Worm (Caenorhabditis elegans): ENCODE measurements around the gene K02D10.4.
A peak's percentile ranks its signal among the peaks of the same experiment; 100 is the strongest.

K02D10.4 gene

DNA sequence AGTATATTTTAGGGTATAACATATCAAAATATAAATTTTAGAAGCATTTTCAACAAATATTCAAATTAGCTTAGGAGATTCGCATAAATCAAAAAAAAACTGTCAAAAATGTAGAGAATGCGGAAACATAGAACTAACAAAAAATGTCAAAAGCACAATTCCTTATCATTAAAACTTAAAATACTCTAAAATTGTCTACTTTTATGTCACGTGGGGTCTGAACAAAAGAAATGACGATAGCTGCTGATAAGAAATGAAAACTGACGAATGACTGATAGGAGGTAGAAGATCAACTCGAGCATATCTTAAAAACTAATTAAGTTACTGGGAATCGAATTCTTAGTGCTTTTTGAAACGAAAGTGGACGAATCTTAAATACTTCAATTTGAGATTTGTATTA lies 46.1 kb downstream of the K02D10.4 start (continued):
- TF ChIP-seq egl-43 (GFP tag; IDR thresholded peaks at IDR 0.05) (no peak), daf-16 (GFP tag; optimal IDR thresholded peaks at IDR 0.05) (peak in 1 of 2 experiments; percentile 28), daf-16 (tag; optimal IDR thresholded peaks at IDR 0.05) (peak; percentile 52), lin-38 (GFP tag; IDR thresholded peaks at IDR 0.05) (peak; percentile 24; the same call in 1 of the 2 replicates), Y75B8A.6 (GFP tag; IDR thresholded peaks at IDR 0.05) (no peak), nhr-76 (tag; optimal IDR thresholded peaks at IDR 0.05) (no peak), attf-4 (tag; optimal IDR thresholded peaks at IDR 0.05) (no peak), hlh-11 (tag; optimal IDR thresholded peaks at IDR 0.05) (peak; percentile 62), ZK546.5 (tag; optimal IDR thresholded peaks at IDR 0.05) (no peak), mxl-2 (GFP tag; conservative IDR thresholded peaks at IDR 0.05) (no peak), hmg-1.1 (GFP tag; IDR thresholded peaks at IDR 0.05) (no peak), lim-7 (GFP tag; IDR thresholded peaks at IDR 0.05) (no peak), mxl-3 (GFP tag; optimal IDR thresholded peaks at IDR 0.05) (no peak), zag-1 (tag; optimal IDR thresholded peaks at IDR 0.05) (no peak), nhr-111 (GFP tag; optimal IDR thresholded peaks at IDR 0.05) (no peak), nhr-237 (tag; optimal IDR thresholded peaks at IDR 0.05) (no peak), set-16 (GFP tag; IDR thresholded peaks at IDR 0.05) (no peak), lsy-2 (tag; optimal IDR thresholded peaks at IDR 0.05) (no peak), ces-1 (GFP tag; optimal IDR thresholded peaks at IDR 0.05) (no peak), cey-2 (tag; optimal IDR thresholded peaks at IDR 0.05; ENCODE audit: borderline replicate concordance, insufficient read depth) (no peak), zfp-3 (GFP tag; conservative IDR thresholded peaks at IDR 0.05) (no peak), zfp-2 (tag; optimal IDR thresholded peaks at IDR 0.05) (no peak), snpc-1.2 (GFP tag; IDR thresholded peaks at IDR 0.05) (no peak), nhr-41 (GFP tag; IDR thresholded peaks at IDR 0.05) (no peak), dmd-8 (GFP tag; IDR thresholded peaks at IDR 0.05) (no peak), duxl-1 (tag; optimal IDR thresholded peaks at IDR 0.05; ENCODE audit: poor library complexity) (no peak), daf-12 (tag; optimal IDR thresholded peaks at IDR 0.05) (no peak), F44E2.7 (GFP tag; IDR thresholded peaks at IDR 0.05) (no peak), fkh-10 (GFP tag; optimal IDR thresholded peaks at IDR 0.05) (no peak)

DNA sequence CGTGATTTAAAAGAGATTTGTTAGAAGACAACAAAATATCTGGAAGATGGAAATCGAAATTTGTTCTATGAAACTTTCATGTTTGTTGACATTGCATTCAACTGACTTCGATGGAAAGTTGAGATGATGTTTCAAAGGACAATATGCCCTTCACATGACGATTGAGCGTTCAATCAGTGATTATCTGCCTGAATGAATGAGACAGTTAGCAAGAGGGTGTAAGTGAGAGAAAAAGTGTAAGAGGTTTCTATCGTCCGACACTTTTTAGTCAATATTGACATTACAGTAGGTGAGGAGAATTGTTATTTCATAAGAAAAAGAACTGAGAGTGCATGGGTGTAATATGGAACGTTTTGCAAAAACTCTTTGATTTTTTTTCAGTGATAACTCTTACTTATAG lies 46.6 kb downstream of the K02D10.4 start:
- TF ChIP-seq snpc-1.2 (GFP tag; IDR thresholded peaks at IDR 0.05) (no peak), ceh-32 (tag; optimal IDR thresholded peaks at IDR 0.05; ENCODE audit: poor library complexity) (no peak), dve-1 (tag; optimal IDR thresholded peaks at IDR 0.05; ENCODE audit: insufficient read depth) (peak; percentile 10), mes-2 (tag; optimal IDR thresholded peaks at IDR 0.05; ENCODE audit: poor library complexity, severe bottlenecking) (peak; percentile 32), nhr-76 (tag; optimal IDR thresholded peaks at IDR 0.05) (no peak), T20F7.1 (GFP tag; optimal IDR thresholded peaks at IDR 0.05) (no peak), daf-16 (GFP tag; optimal IDR thresholded peaks at IDR 0.05) (no peak), daf-16 (tag; optimal IDR thresholded peaks at IDR 0.05) (peak; percentile 69), nhr-42 (GFP tag; IDR thresholded peaks at IDR 0.05) (no peak), hlh-30 (tag; optimal IDR thresholded peaks at IDR 0.05; ENCODE audit: insufficient read depth) (peak; percentile 82), mxl-3 (GFP tag; optimal IDR thresholded peaks at IDR 0.05) (peak; percentile 50), sdz-12 (GFP tag; optimal IDR thresholded peaks at IDR 0.05) (no peak), lin-29 (GFP tag; IDR thresholded peaks at IDR 0.05) (no peak), nhr-41 (GFP tag; IDR thresholded peaks at IDR 0.05) (no peak), lsy-2 (tag; optimal IDR thresholded peaks at IDR 0.05) (peak in 1 of 2 experiments; percentile 44), nhr-237 (tag; optimal IDR thresholded peaks at IDR 0.05) (no peak), vab-7 (GFP tag; IDR thresholded peaks at IDR 0.05) (no peak), nhr-111 (GFP tag; optimal IDR thresholded peaks at IDR 0.05) (no peak), tag-97 (GFP tag; IDR thresholded peaks at IDR 0.05) (no peak), F10B5.3 (tag; optimal IDR thresholded peaks at IDR 0.05) (no peak), dmd-6 (GFP tag; IDR thresholded peaks at IDR 0.05) (peak; percentile 30; the same call in 1 of the 2 replicates), T26A8.4 (GFP tag; IDR thresholded peaks at IDR 0.05) (no peak), gei-8 (GFP tag; optimal IDR thresholded peaks at IDR 0.05) (peak; percentile 5), pha-4 (GFP tag; IDR thresholded peaks at IDR 0.05) (no peak), pha-4 (tag; optimal IDR thresholded peaks at IDR 0.05) (peak; percentile 99), rbr-2 (tag; optimal IDR thresholded peaks at IDR 0.05) (no peak), nhr-77 (tag; optimal IDR thresholded peaks at IDR 0.05) (no peak), egl-43 (GFP tag; IDR thresholded peaks at IDR 0.05) (no peak), ctbp-1 (GFP tag; IDR thresholded peaks at IDR 0.05) (no peak), tra-1 (GFP tag; IDR thresholded peaks at IDR 0.05) (no peak), F37D6.2 (tag; optimal IDR thresholded peaks at IDR 0.05) (no peak)

Data from whole organism, L4 larva.